Worm (Caenorhabditis elegans): ENCODE results near the gene hal-2.
A peak's percentile ranks its signal among the peaks of the same experiment; 100 is the strongest.

hal-2 gene

DNA sequence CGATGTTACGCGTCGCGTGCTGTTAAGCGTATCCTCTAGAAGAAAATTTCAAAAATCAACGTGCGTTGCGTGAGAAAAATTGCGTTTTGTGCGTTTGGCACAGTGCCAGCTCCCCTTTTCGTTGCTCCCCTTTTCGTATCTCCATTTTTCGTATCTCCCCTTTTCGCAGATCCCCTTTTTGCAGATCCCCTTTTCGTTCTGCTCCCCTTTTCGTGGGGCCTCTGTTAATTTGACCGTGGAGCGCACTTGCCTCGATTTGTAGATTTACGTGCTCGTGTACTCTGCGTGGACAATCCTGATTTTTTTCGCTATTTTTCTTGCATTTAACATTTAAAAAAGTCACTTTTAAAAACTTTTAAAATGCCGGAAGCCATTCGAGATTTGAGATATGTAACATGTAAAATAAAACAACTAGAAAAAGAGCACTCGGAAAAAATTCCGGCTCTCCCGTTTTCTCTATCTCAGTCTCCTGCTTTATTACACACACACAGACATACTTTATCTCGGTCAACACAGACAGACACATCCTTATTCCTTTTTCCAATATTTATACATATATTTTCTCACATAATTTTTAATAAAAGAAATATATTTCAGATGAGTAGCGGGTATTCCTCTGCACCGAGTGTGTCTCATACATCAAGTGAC, 35.0 kb upstream of the hal-2 start, which contains the start of gene ttll-4 (continued):
- TF ChIP-seq elt-4 (tag; optimal IDR thresholded peaks at IDR 0.05) = no peak
- TF ChIP-seq syd-9 (tag; optimal IDR thresholded peaks at IDR 0.05) = peak; percentile 6
- peak; percentile 59 for TF ChIP-seq lim-6 (tag; optimal IDR thresholded peaks at IDR 0.05)
- peak; percentile 79 for TF ChIP-seq fax-1 (tag; optimal IDR thresholded peaks at IDR 0.05)
- TF ChIP-seq hlh-30 (tag; optimal IDR thresholded peaks at IDR 0.05; ENCODE audit: insufficient read depth) = no peak
- TF ChIP-seq ets-4 (tag; optimal IDR thresholded peaks at IDR 0.05) = peak; percentile 63
- no peak for TF ChIP-seq pat-9 (tag; optimal IDR thresholded peaks at IDR 0.05)
- peak; percentile 58 for TF ChIP-seq unc-86 (tag; optimal IDR thresholded peaks at IDR 0.05)
- no peak for TF ChIP-seq lin-11 (tag; optimal IDR thresholded peaks at IDR 0.05)
- TF ChIP-seq ceh-48 (tag; optimal IDR thresholded peaks at IDR 0.05) = peak; percentile 21
- TF ChIP-seq sox-4 (tag; optimal IDR thresholded peaks at IDR 0.05) = no peak
- peak; percentile 26 for TF ChIP-seq sdc-2 (tag; optimal IDR thresholded peaks at IDR 0.05)
- TF ChIP-seq hlh-13 (GFP tag; optimal IDR thresholded peaks at IDR 0.05) = no peak
- peak; percentile 79 for TF ChIP-seq dmd-4 (tag; optimal IDR thresholded peaks at IDR 0.05; ENCODE audit: borderline replicate concordance)
- TF ChIP-seq K09A11.1 (tag; optimal IDR thresholded peaks at IDR 0.05; ENCODE audit: insufficient read depth) = no peak
- peak; percentile 85 for TF ChIP-seq ceh-2 (tag; optimal IDR thresholded peaks at IDR 0.05)
- peak; percentile 91 for TF ChIP-seq tbx-2 (tag; optimal IDR thresholded peaks at IDR 0.05)
- peak; percentile 12 for TF ChIP-seq pqm-1 (tag; optimal IDR thresholded peaks at IDR 0.05)
- TF ChIP-seq ceh-22 (tag; optimal IDR thresholded peaks at IDR 0.05) = no peak
- no peak for TF ChIP-seq hlh-6 (tag; optimal IDR thresholded peaks at IDR 0.05)
- no peak for TF ChIP-seq elt-2 (tag; optimal IDR thresholded peaks at IDR 0.05)
- TF ChIP-seq hlh-15 (tag; optimal IDR thresholded peaks at IDR 0.05) = no peak
- peak; percentile 71 for TF ChIP-seq hlh-8 (tag; optimal IDR thresholded peaks at IDR 0.05)
- TF ChIP-seq ceh-14 (tag; optimal IDR thresholded peaks at IDR 0.05) = peak; percentile 90
- TF ChIP-seq gmeb-2 (tag; optimal IDR thresholded peaks at IDR 0.05) = peak; percentile 9
- no peak for TF ChIP-seq npax-4 (tag; optimal IDR thresholded peaks at IDR 0.05)
- TF ChIP-seq pros-1 (tag; optimal IDR thresholded peaks at IDR 0.05) = no peak
- TF ChIP-seq ceh-6 (GFP tag; optimal IDR thresholded peaks at IDR 0.05) = peak; percentile 17
- no peak for TF ChIP-seq ceh-9 (tag; optimal IDR thresholded peaks at IDR 0.05)
- peak; percentile 47 for TF ChIP-seq F13H6.1 (tag; optimal IDR thresholded peaks at IDR 0.05)
- TF ChIP-seq ceh-31 (tag; optimal IDR thresholded peaks at IDR 0.05) = peak; percentile 96
- no peak for TF ChIP-seq K02D7.2 (tag; optimal IDR thresholded peaks at IDR 0.05)
- TF ChIP-seq pag-3 (tag; optimal IDR thresholded peaks at IDR 0.05; ENCODE audit: borderline replicate concordance) = peak; percentile 78
- TF ChIP-seq ztf-16 (tag; optimal IDR thresholded peaks at IDR 0.05) = no peak
- TF ChIP-seq dve-1 (tag; optimal IDR thresholded peaks at IDR 0.05) = no peak
- TF ChIP-seq eyg-1 (tag; optimal IDR thresholded peaks at IDR 0.05) = no peak
- TF ChIP-seq nhr-11 (tag; optimal IDR thresholded peaks at IDR 0.05) = no peak
- no peak for TF ChIP-seq C38D4.7 (GFP tag; optimal IDR thresholded peaks at IDR 0.05)
- TF ChIP-seq pha-4 (tag; optimal IDR thresholded peaks at IDR 0.05) = no peak
- TF ChIP-seq ceh-45 (GFP tag; IDR thresholded peaks at IDR 0.05) = no peak
- no peak for TF ChIP-seq fkh-10 (GFP tag; optimal IDR thresholded peaks at IDR 0.05)
- TF ChIP-seq che-1 (tag; optimal IDR thresholded peaks at IDR 0.05) = no peak
- no peak for TF ChIP-seq sox-2 (GFP tag; IDR thresholded peaks at IDR 0.05)
- TF ChIP-seq nfya-1 (tag; optimal IDR thresholded peaks at IDR 0.05) = peak; percentile 15
- TF ChIP-seq madf-2 (tag; optimal IDR thresholded peaks at IDR 0.05) = peak; percentile 27
- TF ChIP-seq pax-1 (tag; optimal IDR thresholded peaks at IDR 0.05) = no peak
- no peak for TF ChIP-seq unc-3 (GFP tag; conservative IDR thresholded peaks at IDR 0.05)
- peak; percentile 46 for TF ChIP-seq unc-3 (tag; optimal IDR thresholded peaks at IDR 0.05)
- TF ChIP-seq ceh-34 (tag; optimal IDR thresholded peaks at IDR 0.05) = peak; percentile 78
- TF ChIP-seq rnt-1 (tag; optimal IDR thresholded peaks at IDR 0.05) = peak; percentile 91
- no peak for TF ChIP-seq unc-55 (GFP tag; optimal IDR thresholded peaks at IDR 0.05)
